Fruit fly (Drosophila melanogaster): ENCODE results near the gene Alp10.
A peak's percentile ranks its signal among the peaks of the same experiment; 100 is the strongest.

Alp10 gene

DNA sequence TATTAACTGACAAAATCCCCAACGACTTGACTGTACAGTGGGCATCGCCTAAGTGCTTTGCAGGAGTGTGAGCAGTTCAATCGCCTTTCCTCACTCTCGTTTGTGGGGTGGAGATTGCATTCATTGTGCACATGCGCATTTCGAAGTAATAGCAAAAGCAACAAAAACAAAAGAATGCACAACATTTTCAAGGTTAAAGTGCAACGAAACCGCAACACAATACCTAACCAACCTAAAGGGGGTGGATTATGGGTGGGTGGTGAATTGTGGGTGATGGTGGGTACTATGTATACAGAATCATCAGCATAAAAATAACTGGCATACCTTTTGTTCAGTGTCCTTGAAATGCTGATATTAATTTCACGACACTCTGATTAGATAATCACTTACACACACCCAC is 44.4 kb upstream of the Alp10 start:
- TF ChIP-seq Mnt (GFP tag; optimal IDR thresholded peaks at IDR 0.05) (no peak), pad (GFP tag; optimal IDR thresholded peaks at IDR 0.05) (no peak), CG12768 (GFP tag; optimal IDR thresholded peaks at IDR 0.05) (peak; percentile 23), cnc (optimal IDR thresholded peaks at IDR 0.05) (no peak), CG11617 (GFP tag; optimal IDR thresholded peaks at IDR 0.05) (no peak), toe (GFP tag; optimal IDR thresholded peaks at IDR 0.05) (no peak), cic (GFP tag; optimal IDR thresholded peaks at IDR 0.05) (no peak), CG33017 (tag; optimal IDR thresholded peaks at IDR 0.05) (peak; percentile 36), CG14711 (tag; optimal IDR thresholded peaks at IDR 0.05) (no peak), CG5204 (GFP tag; optimal IDR thresholded peaks at IDR 0.05) (no peak), CG1620 (GFP tag; optimal IDR thresholded peaks at IDR 0.05) (no peak), bab1 (GFP tag; optimal IDR thresholded peaks at IDR 0.05) (no peak), Clk (GFP tag; optimal IDR thresholded peaks at IDR 0.05) (no peak), tj (GFP tag; optimal IDR thresholded peaks at IDR 0.05) (no peak), CG7045 (GFP tag; optimal IDR thresholded peaks at IDR 0.05) (peak; percentile 54)

DNA sequence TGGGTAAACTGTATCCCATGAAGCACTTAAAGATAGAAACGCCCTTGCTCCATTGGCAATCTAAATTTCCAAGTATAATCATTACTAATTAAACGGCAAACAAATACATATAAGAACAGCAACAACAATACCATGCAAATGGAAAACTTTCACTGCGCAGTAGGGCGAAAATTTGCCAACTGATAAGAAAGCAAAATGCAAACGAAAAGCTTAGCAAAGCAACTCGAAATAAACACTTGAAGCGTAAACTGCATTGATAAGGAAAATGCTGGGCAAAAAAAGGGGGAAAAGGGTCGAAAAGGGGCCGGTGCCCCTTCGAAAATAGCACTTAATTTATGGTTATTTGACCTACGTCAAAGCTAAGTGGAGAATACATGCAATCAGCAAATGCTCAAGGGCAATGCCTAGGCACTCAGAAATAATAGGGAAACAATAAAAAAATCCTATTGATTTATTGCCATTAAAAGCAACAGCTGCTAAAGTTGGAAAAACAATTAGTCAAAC is 43.5 kb upstream of the Alp10 start:
- TF ChIP-seq tj (GFP tag; optimal IDR thresholded peaks at IDR 0.05) (peak; percentile 54), Clk (GFP tag; optimal IDR thresholded peaks at IDR 0.05) (no peak), Crg-1 (GFP tag; optimal IDR thresholded peaks at IDR 0.05) (no peak), CG11617 (GFP tag; optimal IDR thresholded peaks at IDR 0.05) (no peak), cic (GFP tag; optimal IDR thresholded peaks at IDR 0.05) (peak; percentile 87), pad (GFP tag; optimal IDR thresholded peaks at IDR 0.05) (peak; percentile 50), CG33017 (tag; optimal IDR thresholded peaks at IDR 0.05) (peak; percentile 54), CG7045 (GFP tag; optimal IDR thresholded peaks at IDR 0.05) (peak; percentile 28), kay (GFP tag; ENCODE audit: borderline replicate concordance) (peak; percentile 93), Mnt (GFP tag; optimal IDR thresholded peaks at IDR 0.05) (peak; percentile 46), CG7101 (tag; optimal IDR thresholded peaks at IDR 0.05) (peak; percentile 16)

DNA sequence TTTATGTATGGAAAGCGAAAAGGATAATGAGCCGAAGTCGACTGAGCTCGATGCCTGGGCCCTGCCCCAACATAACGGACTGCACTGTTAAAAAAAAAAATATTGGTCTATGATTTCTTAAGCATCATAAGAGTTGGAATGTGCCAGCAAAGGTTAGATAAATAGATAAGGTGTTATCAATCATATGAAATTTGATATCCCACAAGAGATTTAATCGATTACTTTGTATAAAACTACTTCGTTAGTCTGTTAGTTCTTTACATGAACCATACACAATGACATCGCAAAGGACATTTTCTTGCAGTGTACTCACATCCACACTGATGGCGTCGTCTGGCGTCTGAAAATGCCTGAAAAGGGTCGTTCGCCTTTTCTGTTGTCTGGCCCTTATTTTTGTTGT is 42.4 kb upstream of the Alp10 start:
- no peak for TF ChIP-seq tj (GFP tag; optimal IDR thresholded peaks at IDR 0.05)
- no peak for TF ChIP-seq CG33017 (tag; optimal IDR thresholded peaks at IDR 0.05)
- no peak for TF ChIP-seq Mnt (GFP tag; optimal IDR thresholded peaks at IDR 0.05)
- TF ChIP-seq CG7045 (GFP tag; optimal IDR thresholded peaks at IDR 0.05) = no peak
- no peak for TF ChIP-seq CG5204 (GFP tag; optimal IDR thresholded peaks at IDR 0.05)
- no peak for TF ChIP-seq CG1620 (GFP tag; optimal IDR thresholded peaks at IDR 0.05)
- TF ChIP-seq pad (GFP tag; optimal IDR thresholded peaks at IDR 0.05) = no peak
- no peak for TF ChIP-seq kay (GFP tag; ENCODE audit: borderline replicate concordance)

DNA sequence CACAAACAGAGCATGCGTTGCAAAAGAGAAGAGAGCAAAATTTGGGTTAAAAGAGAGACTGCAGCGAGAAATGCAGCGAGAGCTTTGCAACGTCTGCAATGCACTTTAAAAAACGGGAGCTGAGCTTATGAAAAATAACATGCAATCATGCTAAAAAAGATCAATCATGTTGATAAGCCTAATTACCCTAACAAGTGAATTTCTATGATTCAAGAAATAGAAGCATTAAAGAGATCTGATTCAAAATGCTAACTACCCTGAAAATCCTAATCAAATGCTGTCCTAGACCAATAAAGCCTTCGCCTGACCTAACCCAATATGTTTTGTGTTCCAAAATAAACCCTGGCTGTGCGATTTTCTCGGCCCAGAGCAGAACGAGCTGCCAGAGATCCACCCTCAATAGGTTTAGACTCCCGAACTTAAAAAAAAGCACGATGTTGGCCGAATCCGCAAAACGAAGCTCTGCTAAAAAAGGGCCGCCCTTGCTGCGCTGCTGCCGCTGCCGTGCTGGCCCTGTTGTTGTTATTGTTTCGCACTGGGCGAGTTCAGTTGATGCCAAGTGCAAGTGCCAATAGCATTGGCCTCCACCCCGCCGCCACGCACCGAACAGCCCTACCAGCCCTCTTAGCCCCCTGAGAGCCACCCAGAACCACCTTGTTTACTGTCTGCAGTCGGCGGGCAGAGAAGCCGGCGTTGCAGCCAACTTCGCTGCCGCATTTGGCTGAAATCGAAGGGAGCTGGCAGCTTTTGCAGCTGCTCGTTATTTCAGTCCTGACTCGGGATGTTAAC is 40.4 kb upstream of the Alp10 start:
- TF ChIP-seq ovo (GFP tag; optimal IDR thresholded peaks at IDR 0.05) (no peak), Crg-1 (GFP tag; optimal IDR thresholded peaks at IDR 0.05) (no peak), Clk (GFP tag; optimal IDR thresholded peaks at IDR 0.05) (no peak), cnc (optimal IDR thresholded peaks at IDR 0.05) (no peak), CG12768 (GFP tag; optimal IDR thresholded peaks at IDR 0.05) (no peak), pad (GFP tag; optimal IDR thresholded peaks at IDR 0.05) (no peak), kay (GFP tag; ENCODE audit: borderline replicate concordance) (no peak), bab1 (GFP tag; optimal IDR thresholded peaks at IDR 0.05) (no peak), CG7101 (tag; optimal IDR thresholded peaks at IDR 0.05) (no peak), CG5204 (GFP tag; optimal IDR thresholded peaks at IDR 0.05) (no peak), cic (GFP tag; optimal IDR thresholded peaks at IDR 0.05) (no peak)

DNA sequence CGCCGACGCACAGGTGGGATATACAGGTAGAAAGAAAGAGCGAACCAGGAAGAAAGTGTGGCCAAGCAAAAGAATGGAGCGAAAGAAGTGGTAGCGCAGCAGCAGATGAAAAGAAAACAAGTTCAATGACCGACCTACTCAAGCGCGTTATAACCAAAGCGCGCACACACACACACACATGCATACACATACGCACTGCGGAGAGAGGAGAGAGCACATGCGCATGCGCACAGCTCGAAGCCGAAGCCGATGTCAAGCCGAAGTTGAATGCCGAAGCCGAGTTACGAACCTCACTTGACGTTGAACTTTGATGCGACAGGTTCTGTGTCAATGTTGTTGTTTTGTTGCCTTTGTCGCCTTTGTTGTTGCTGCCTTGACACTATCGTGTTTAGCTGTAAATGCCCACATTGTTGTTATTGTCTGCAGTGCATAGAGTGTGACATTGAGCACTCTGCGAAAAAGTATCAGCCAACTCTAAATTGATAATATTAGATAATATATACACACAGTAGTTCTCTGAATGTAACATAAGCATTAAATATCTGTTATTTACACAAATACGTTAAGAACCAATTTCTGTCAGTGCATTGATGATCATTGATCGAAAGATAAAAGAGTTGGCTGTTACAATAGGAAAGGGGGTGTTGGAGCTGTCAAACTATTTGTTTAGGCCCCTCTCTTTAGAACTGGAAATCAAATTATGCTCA is 39.3 kb upstream of the Alp10 start:
- TF ChIP-seq CG5204 (GFP tag; optimal IDR thresholded peaks at IDR 0.05) (no peak), CG12768 (GFP tag; optimal IDR thresholded peaks at IDR 0.05) (no peak), ovo (GFP tag; optimal IDR thresholded peaks at IDR 0.05) (no peak), CG7101 (tag; optimal IDR thresholded peaks at IDR 0.05) (no peak), tj (GFP tag; optimal IDR thresholded peaks at IDR 0.05) (no peak)

DNA sequence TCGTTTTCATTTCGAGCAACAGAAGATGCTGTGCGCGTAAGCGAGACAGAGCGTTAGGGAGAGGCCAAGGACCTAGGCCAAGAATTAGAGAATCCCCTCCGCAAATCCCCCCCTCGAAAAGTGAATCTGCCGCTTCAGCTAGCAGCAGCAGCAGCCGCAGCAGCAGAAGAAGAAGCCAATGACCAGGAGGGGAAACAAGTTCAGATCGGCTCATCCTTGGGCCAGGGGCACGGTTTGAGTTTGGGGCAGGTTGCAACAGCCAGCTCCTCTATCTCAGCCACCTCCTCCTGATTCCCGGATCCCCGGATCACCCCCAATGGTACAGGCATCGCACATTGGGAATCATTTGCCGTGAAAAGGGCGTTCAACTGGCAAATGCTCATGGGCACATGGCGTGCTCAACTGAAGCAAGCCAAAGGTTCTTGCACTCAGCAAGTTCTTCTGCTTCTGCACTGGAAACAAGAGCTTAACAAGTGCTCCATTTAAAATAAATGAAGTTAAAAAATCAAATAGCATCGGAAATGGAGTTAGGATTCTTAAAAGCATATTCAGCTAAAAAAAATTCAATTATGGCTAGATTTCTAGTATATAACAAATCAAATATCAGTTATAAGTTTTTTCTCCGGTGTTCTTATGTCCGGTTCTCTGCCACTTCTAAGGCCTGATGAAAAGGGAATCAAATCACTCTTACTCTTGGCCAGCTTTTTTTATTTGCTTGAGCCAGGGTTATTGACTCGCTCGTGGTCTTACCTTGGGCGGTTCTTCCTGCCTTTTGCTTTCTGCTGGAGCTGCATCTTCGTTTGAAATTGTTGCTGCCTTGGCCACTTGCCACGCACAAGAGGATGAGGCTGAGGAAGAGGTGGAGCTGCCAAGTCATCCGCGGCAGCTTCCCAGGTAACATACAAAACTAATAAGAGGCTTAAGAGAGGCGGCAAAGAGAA is 38.4 kb upstream of the Alp10 start:
- no peak for TF ChIP-seq pad (GFP tag; optimal IDR thresholded peaks at IDR 0.05)

Measured in whole organism, adult.